Worm (Caenorhabditis elegans) whole organism, L3 larva: Measurements from ENCODE around the gene B0554.4.

Experiments
- R02D3.7 ChIP-seq: fragments of 150-350 bp; optimal IDR thresholded peaks from 2 replicates; lab custom pipeline; 2014; ENCODE audit warnings: missing biosample characterization, missing genetic modification characterization
- ceh-9 ChIP-seq: sonication (generic microtip); optimal IDR thresholded peaks from 2 replicates; lab custom pipeline; 2018; ENCODE audit warnings: missing biosample characterization, missing genetic modification characterization
- egl-27 ChIP-seq: sonication (generic microtip); optimal IDR thresholded peaks from 4 replicates; lab custom pipeline; 2017; ENCODE audit warnings: missing biosample characterization, missing genetic modification reagents, missing genetic modification characterization
- elt-2 ChIP-seq: sonication (generic microtip); optimal IDR thresholded peaks from 2 replicates; lab custom pipeline; 2016; ENCODE audit warnings: missing genetic modification reagents, mild to moderate bottlenecking, missing genetic modification characterization, missing compliant biosample characterization
- fkh-10 ChIP-seq: sonication (generic microtip); optimal IDR thresholded peaks from 2 replicates; lab custom pipeline; 2017; ENCODE audit warnings: missing biosample characterization, missing genetic modification reagents, missing genetic modification characterization
- fkh-2 ChIP-seq: fragments of 150-350 bp; optimal IDR thresholded peaks from 2 replicates; lab custom pipeline; 2014; ENCODE audit warnings: missing biosample characterization, missing genetic modification reagents, missing genetic modification characterization
- fos-1 ChIP-seq: fragments of 150-350 bp; optimal IDR thresholded peaks from 2 replicates; lab custom pipeline; 2014; ENCODE audit warnings: missing biosample characterization, missing genetic modification characterization
- hmg-11 ChIP-seq: sonication (generic microtip); optimal IDR thresholded peaks from 2 replicates; lab custom pipeline; 2016; ENCODE audit warnings: missing genetic modification characterization, missing compliant biosample characterization
- lin-39 ChIP-seq: fragments of 150-350 bp; optimal IDR thresholded peaks from 2 replicates; lab custom pipeline; 2018; ENCODE audit warnings: missing biosample characterization, missing genetic modification reagents, missing genetic modification characterization
- lsy-12 ChIP-seq: sonication (generic microtip); optimal IDR thresholded peaks from 2 replicates; lab custom pipeline; 2016; ENCODE audit warnings: mild to moderate bottlenecking, missing genetic modification characterization, missing compliant biosample characterization
- mdl-1 ChIP-seq: fragments of 150-350 bp; optimal IDR thresholded peaks from 2 replicates; lab custom pipeline; 2014; ENCODE audit warnings: missing biosample characterization, missing genetic modification characterization
- nhr-11 ChIP-seq: fragments of 150-350 bp; optimal IDR thresholded peaks from 2 replicates; lab custom pipeline; 2014; ENCODE audit warnings: missing biosample characterization, missing genetic modification characterization
- nhr-23 ChIP-seq: fragments of 150-350 bp; optimal IDR thresholded peaks from 2 replicates; lab custom pipeline; 2014; ENCODE audit warnings: missing biosample characterization, missing genetic modification reagents, missing genetic modification characterization
- nhr-25 ChIP-seq: sonication (generic microtip); optimal IDR thresholded peaks from 2 replicates; lab custom pipeline; 2017; ENCODE audit warnings: missing biosample characterization, missing genetic modification characterization
- nhr-28 ChIP-seq: fragments of 150-350 bp; optimal IDR thresholded peaks from 2 replicates; lab custom pipeline; 2014; ENCODE audit warnings: missing biosample characterization, missing genetic modification characterization
- nhr-43 ChIP-seq: sonication (generic microtip); optimal IDR thresholded peaks from 2 replicates; lab custom pipeline; 2016; ENCODE audit warnings: mild to moderate bottlenecking, missing genetic modification characterization, missing compliant biosample characterization; ENCODE audit not compliant: poor library complexity, severe bottlenecking
- nhr-77 ChIP-seq: fragments of 150-350 bp; optimal IDR thresholded peaks from 2 replicates; lab custom pipeline; 2014; ENCODE audit warnings: missing biosample characterization, missing genetic modification characterization
- pha-4 ChIP-seq: fragments of 150-350 bp; optimal IDR thresholded peaks from 2 replicates; lab custom pipeline; 2014; ENCODE audit warnings: missing biosample characterization, missing genetic modification reagents, missing genetic modification characterization
- pqm-1 ChIP-seq: fragments of 150-350 bp; optimal IDR thresholded peaks from 2 replicates; lab custom pipeline; 2017; ENCODE audit warnings: missing biosample characterization, missing genetic modification characterization, inconsistent platforms
- sea-2 ChIP-seq: fragments of 150-350 bp; sonication (generic microtip); optimal IDR thresholded peaks from 4 replicates; lab custom pipeline; 2014; ENCODE audit warnings: missing biosample characterization, missing genetic modification reagents, missing genetic modification characterization
- skn-1 ChIP-seq: fragments of 150-350 bp; optimal IDR thresholded peaks from 2 replicates; lab custom pipeline; 2014; ENCODE audit warnings: missing biosample characterization, missing genetic modification characterization
- snpc-4 ChIP-seq: fragments of 150-350 bp; optimal IDR thresholded peaks from 2 replicates; lab custom pipeline; 2014; ENCODE audit warnings: missing biosample characterization, missing genetic modification characterization
- unc-62 ChIP-seq: fragments of 150-350 bp; sonication (generic microtip); optimal IDR thresholded peaks from 4 replicates; lab custom pipeline; 2014; ENCODE audit warnings: missing biosample characterization, missing genetic modification reagents, missing genetic modification characterization
- ztf-11 ChIP-seq: fragments of 150-350 bp; optimal IDR thresholded peaks from 2 replicates; lab custom pipeline; 2014; ENCODE audit warnings: missing biosample characterization, missing genetic modification characterization

Gene B0554.4

DNA sequence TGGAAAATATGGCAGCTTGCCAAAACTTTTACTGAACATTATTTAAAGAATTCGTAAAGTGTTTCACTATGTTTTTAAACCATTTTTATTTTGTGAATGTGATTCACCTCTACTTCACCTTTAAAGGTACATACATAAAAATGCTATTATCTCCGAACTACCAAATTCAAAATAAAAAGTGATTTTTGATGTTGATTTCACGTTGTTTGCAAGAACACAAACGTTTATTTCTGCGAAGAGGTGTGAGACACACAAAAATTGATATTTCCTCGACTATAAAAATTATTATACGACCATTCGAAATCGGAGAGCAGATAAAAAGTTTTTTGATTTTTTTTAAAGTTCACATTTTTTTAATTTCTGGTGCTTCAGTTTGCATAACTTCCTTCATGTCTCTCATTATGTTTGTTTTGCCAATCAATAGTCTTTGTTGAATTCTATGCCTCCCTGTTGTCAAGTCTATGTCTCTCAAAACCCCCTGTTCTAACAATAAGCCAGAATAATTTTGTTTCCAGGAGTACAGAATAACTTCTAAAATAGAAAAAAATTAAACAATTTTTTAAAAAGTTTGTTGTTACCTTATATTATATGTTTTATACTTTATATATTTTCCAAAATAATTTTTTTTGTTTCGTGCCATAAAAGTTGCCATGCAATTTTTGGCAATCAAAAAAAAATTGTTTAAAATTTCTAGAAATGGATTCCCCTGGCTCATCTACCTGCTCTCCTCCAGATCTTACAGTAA, 22.0 kb downstream of the B0554.4 start, which contains the start of gene nhr-123:
TSS of gene nhr-123 (plus strand) at position 695 of the 745 bp plus-strand sequence.
- TF ChIP-seq nhr-28 (tag; lab: Kevin White, UChicago) (no peak), pha-4 (tag; lab: Kevin White, UChicago) (peak; percentile 27), elt-2 (tag; lab: Kevin White, UChicago) (peak; percentile 35), R02D3.7 (tag; lab: Kevin White, UChicago) (no peak)

DNA sequence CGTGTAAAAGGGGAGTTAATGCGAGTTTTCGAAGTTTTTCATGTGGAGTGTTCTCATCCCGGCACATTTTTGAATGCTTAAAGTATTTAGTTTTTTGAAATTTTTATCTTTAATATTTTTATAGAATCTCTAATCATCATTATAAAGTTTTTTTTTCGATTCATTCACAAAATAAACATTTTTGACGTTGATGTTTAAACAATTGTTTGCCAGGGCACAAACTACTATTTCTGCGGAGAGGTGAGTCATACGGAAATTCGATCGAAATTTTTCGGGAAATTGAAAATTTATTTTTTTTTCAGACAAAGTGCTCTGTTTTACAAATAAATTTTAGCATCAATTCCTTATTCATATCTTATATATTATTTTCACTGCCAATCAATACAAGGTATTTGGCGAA, 24.6 kb downstream of the B0554.4 start, which contains the start of gene nhr-98:
TSS of gene nhr-98 (plus strand) at position 301 of the 400 bp plus-strand sequence.
- TF ChIP-seq ztf-11 (tag; lab: Kevin White, UChicago) (no peak), pha-4 (tag; lab: Kevin White, UChicago) (peak; percentile 2)

DNA sequence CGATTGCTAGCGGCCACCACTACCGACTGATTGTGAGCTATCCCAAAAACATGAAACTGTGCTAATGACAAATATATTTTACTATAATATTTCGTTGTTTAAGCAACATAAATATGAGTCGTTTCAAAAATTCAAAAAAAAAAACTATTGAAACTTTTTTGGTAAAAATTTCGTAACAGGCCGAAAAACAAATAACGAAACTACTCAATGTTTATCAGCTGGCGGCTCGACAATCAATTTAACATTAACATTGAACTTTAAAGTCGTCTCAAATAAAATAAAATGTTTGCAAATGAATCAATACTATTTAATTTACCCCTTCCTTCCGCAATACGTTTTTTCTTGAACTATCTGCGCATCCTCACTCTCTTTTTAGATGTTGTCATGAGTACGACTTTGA, 28.9 kb downstream of the B0554.4 start:
- TF ChIP-seq hmg-11 (tag; lab: Kevin White, UChicago) (no peak), pha-4 (tag; lab: Kevin White, UChicago) (peak; percentile 45), elt-2 (tag; lab: Kevin White, UChicago) (peak; percentile 15), fos-1 (tag; lab: Kevin White, UChicago) (no peak), egl-27 (tag; lab: Kevin White, UChicago) (no peak), nhr-25 (tag; lab: Kevin White, UChicago) (no peak)

DNA sequence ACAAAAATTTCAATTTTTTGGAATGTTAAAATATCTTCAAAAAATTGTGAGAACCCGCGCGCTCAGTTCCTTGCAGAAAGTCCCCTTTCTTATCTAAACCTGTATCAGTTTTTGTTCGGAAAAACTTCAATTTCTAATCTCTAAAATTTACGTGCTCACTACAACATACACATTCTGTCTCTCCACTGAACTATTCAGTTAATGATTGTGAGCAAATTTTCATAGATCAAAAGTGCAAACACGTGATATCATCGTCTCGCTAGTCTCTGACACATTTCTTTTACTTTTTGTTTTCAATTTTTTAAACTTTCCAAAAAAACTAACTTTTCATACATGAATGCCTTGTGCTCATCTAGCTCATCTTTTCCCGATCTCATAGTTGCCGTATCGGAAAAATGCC, 30.5 kb downstream of the B0554.4 start, which contains the start of gene nhr-203:
TSS of gene nhr-203 (plus strand) at position 332 of the 400 bp plus-strand sequence.
- TF ChIP-seq pha-4 (tag; lab: Kevin White, UChicago) (peak; percentile 28), fkh-10 (no peak), elt-2 (tag; lab: Kevin White, UChicago) (peak; percentile 91), skn-1 (tag; lab: Kevin White, UChicago) (peak; percentile 5), pqm-1 (peak; percentile 97)
- TF ChIP-seq, all 47 proteins: peak for 4

DNA sequence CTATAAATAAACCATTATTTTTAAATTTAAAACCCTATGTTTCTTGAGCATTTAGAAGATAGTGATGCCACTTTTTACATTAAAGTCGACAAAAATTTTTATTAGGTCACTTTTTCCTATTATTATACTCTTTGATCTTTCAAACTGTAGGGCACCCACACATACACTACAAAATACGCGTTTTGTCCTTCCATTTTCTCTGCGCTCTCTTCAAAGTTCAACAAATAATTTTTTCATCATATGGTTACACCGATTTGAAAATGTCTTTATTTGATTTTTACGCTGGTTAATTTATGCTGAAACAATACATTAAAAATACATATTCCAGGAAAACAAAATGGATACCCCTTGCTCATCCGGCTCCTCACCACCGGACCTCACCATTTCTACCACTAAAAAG, 33.3 kb downstream of the B0554.4 start, which contains the start of gene nhr-202:
TSS of gene nhr-202 (plus strand) at position 326 of the 400 bp plus-strand sequence.
- no peak for TF ChIP-seq nhr-43 (tag; lab: Kevin White, UChicago)
- no peak for TF ChIP-seq sea-2
- TF ChIP-seq nhr-23 (tag; lab: Kevin White, UChicago): peak; percentile 38
- TF ChIP-seq elt-2 (tag; lab: Kevin White, UChicago): peak; percentile 72
- TF ChIP-seq pha-4 (tag; lab: Kevin White, UChicago): peak; percentile 33
- TF ChIP-seq pqm-1: peak; percentile 62

DNA sequence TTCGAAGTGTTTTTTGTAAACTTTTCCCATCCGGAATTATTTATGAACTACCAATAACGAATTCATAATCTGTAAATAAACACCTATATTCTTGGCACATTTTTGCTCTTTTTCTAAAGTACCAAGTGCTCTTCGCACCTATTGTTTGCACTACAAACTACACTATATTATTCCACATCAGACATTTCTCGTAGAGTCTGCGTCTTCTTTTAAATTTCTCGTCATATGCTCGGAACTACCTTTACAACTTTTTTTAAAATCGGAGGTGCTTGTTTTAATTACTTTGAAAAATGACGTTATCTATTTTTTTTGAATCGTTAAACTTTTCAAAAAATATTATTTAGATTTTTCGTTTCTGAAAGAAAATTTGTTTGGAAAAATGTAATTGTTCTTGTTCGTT, 35.9 kb downstream of the B0554.4 start, which contains the start of gene nhr-201:
TSS of gene nhr-201 (plus strand) at position 29 of the 400 bp plus-strand sequence.
- TF ChIP-seq hmg-11 (tag; lab: Kevin White, UChicago) (no peak), nhr-77 (tag; lab: Kevin White, UChicago) (no peak), nhr-11 (no peak), ceh-9 (tag; lab: Kevin White, UChicago) (no peak), fkh-10 (no peak), lin-39 (tag; lab: Kevin White, UChicago) (no peak), nhr-23 (tag; lab: Kevin White, UChicago) (no peak), snpc-4 (tag; lab: Kevin White, UChicago) (no peak), pqm-1 (peak; percentile 59), pha-4 (tag; lab: Kevin White, UChicago) (peak; percentile 65), skn-1 (tag; lab: Kevin White, UChicago) (no peak), elt-2 (tag; lab: Kevin White, UChicago) (peak; percentile 44), mdl-1 (tag; lab: Kevin White, UChicago) (no peak), R02D3.7 (tag; lab: Kevin White, UChicago) (no peak), unc-62 (GFP tag; lab: Kevin White, UChicago) (no peak), lsy-12 (tag; lab: Kevin White, UChicago) (no peak)
- TF ChIP-seq, all 47 proteins: peak for 3

DNA sequence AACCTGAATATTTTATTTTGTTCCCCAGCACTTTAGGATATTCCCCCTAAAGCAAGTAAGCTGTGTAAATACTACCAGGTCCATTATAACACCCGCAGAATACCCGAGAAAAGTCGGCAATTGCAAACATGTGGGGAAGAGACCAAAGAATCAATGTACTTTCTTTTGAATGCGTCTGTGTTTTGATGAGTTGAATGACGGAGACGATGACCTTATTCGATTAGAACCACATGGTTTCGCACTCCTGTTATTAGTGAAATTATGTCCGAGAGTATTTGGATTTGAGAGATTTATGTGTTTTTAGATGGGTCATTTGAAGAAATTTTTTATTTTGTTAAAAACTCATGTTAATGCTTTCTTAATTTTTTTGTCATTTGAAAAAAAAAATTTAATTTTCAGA, 36.4 kb downstream of the B0554.4 start:
- no peak for TF ChIP-seq fkh-2 (tag; lab: Kevin White, UChicago)
- no peak for TF ChIP-seq skn-1 (tag; lab: Kevin White, UChicago)
- peak; percentile 33 for TF ChIP-seq nhr-23 (tag; lab: Kevin White, UChicago)
- TF ChIP-seq nhr-25 (tag; lab: Kevin White, UChicago): peak; percentile 42
- TF ChIP-seq, all 47 proteins: peak for 2
